Worm (Caenorhabditis elegans) whole organism, L3 larva: ENCODE results near the gene dct-5.

Source experiments
- R02D3.7 ChIP-seq: fragments of 150-350 bp; optimal IDR thresholded peaks from 2 replicates; lab custom pipeline; 2014; ENCODE audit warnings: missing biosample characterization, missing genetic modification characterization
- ceh-16 ChIP-seq: sonication (generic microtip); optimal IDR thresholded peaks from 2 replicates; lab custom pipeline; 2017; ENCODE audit warnings: missing biosample characterization, missing genetic modification characterization
- ceh-28 ChIP-seq: fragments of 150-350 bp; optimal IDR thresholded peaks from 2 replicates; lab custom pipeline; 2014; ENCODE audit warnings: missing biosample characterization, missing genetic modification reagents, missing genetic modification characterization
- egl-5 ChIP-seq: fragments of 150-350 bp; optimal IDR thresholded peaks from 2 replicates; lab custom pipeline; 2017; ENCODE audit warnings: missing biosample characterization, missing genetic modification reagents, missing genetic modification characterization, inconsistent platforms
- elt-2 ChIP-seq: sonication (generic microtip); optimal IDR thresholded peaks from 2 replicates; lab custom pipeline; 2016; ENCODE audit warnings: missing genetic modification reagents, mild to moderate bottlenecking, missing genetic modification characterization, missing compliant biosample characterization
- fos-1 ChIP-seq: fragments of 150-350 bp; optimal IDR thresholded peaks from 2 replicates; lab custom pipeline; 2014; ENCODE audit warnings: missing biosample characterization, missing genetic modification characterization
- unc-62 ChIP-seq: fragments of 150-350 bp; sonication (generic microtip); optimal IDR thresholded peaks from 4 replicates; lab custom pipeline; 2014; ENCODE audit warnings: missing biosample characterization, missing genetic modification reagents, missing genetic modification characterization

dct-5 gene

ce11 chrII:5388786-5389421, 47.8 kb downstream of the dct-5 start, which contains the start of gene rsp-4:
Gene rsp-4 (minus strand): TSS chrII:5388836.
- TF ChIP-seq R02D3.7 = no peak
- no peak for TF ChIP-seq fos-1 (tag; lab: Kevin White, UChicago)
- TF ChIP-seq egl-5 (tag; lab: Kevin White, UChicago) = no peak
- no peak for TF ChIP-seq unc-62 (GFP tag; lab: Kevin White, UChicago)

- TF ChIP-seq ceh-16 (no peak), elt-2 (tag; lab: Kevin White, UChicago) (peak; percentile 3), R02D3.7 (no peak), ceh-28 (tag; lab: Kevin White, UChicago) (no peak)
Observed at ce11 chrII:5387217-5387616, 49.5 kb downstream of the dct-5 start, which contains the start of gene ccpp-6. Gene ccpp-6 (minus strand): TSS chrII:5387317.
